Fruit fly (Drosophila melanogaster): ENCODE results near the gene CG42268.

dm6 chr3L:9717839-9718238 lies 42.4 kb downstream of the CG42268 start:
- TF ChIP-seq CG8478 (optimal IDR thresholded peaks at IDR 0.05) (no peak), psq (optimal IDR thresholded peaks at IDR 0.05) (no peak), Dll (optimal IDR thresholded peaks at IDR 0.05) (no peak)
